Worm (Caenorhabditis elegans) whole organism, midembryonic: ENCODE data around the gene rpl-28.

Experiments
- T22C8.4 ChIP-seq: fragments of 200-800 bp; sonication (Bioruptor generic); IDR thresholded peaks from 2 replicates; pipeline ENCODE4 v1.3.6; 2022; ENCODE audit warnings: missing genetic modification characterization, missing compliant biosample characterization
- flt-1 ChIP-seq: fragments of 200-800 bp; sonication (Bioruptor generic); IDR thresholded peaks from 2 replicates; pipeline ENCODE4 v1.3.6; 2022; ENCODE audit warnings: missing genetic modification characterization, missing compliant biosample characterization
- klf-2 ChIP-seq: fragments of 200-800 bp; sonication (Bioruptor generic); conservative IDR thresholded peaks from 2 replicates; pipeline ENCODE4 v1.3.6; 2022; ENCODE audit warnings: missing genetic modification reagents, missing genetic modification characterization, missing compliant biosample characterization
- tab-1 ChIP-seq: fragments of 200-800 bp; sonication (Bioruptor generic); IDR thresholded peaks from 2 replicates; pipeline ENCODE4 v1.3.6; 2022; ENCODE audit warnings: missing genetic modification characterization, missing compliant biosample characterization
- ztf-29 ChIP-seq: fragments of 200-800 bp; sonication (Bioruptor generic); IDR thresholded peaks from 2 replicates; pipeline ENCODE4 v1.3.6; 2022; ENCODE audit warnings: missing genetic modification reagents, missing genetic modification characterization, missing compliant biosample characterization

ce11 chrV:12732734-12733133 is 4.8 kb upstream of the rpl-28 start:
- no peak for TF ChIP-seq tab-1 (GFP tag; lab: Robert Waterston, UW)
- no peak for TF ChIP-seq flt-1 (GFP tag; lab: Robert Waterston, UW)
- no peak for TF ChIP-seq ztf-29
- no peak for TF ChIP-seq T22C8.4 (GFP tag; lab: Robert Waterston, UW)
- TF ChIP-seq klf-2: no peak
